Fruit fly (Drosophila melanogaster) Kc167 (cell line): ENCODE measurements around the gene CG3987.

Source experiments
- Myc ChIP-seq: fragments of >200 bp; optimal IDR thresholded peaks from 2 replicates; lab custom pipeline; 2017; ENCODE audit warnings: missing external identifiers
- Sin3A ChIP-seq: fragments of >200 bp; optimal IDR thresholded peaks from 2 replicates; lab custom pipeline; 2018; ENCODE audit warnings: missing external identifiers
- h ChIP-seq: fragments of >200 bp; optimal IDR thresholded peaks from 3 replicates; lab custom pipeline; 2018; ENCODE audit warnings: missing external identifiers
- insv ChIP-seq: fragments of >200 bp; optimal IDR thresholded peaks from 3 replicates; lab custom pipeline; 2018; ENCODE audit warnings: missing external identifiers
- psq ChIP-seq: fragments of >200 bp; optimal IDR thresholded peaks from 2 replicates; lab custom pipeline; 2017; ENCODE audit warnings: missing external identifiers
- ttk ChIP-seq: sonication (Bioruptor generic); optimal IDR thresholded peaks from 2 replicates; lab custom pipeline; 2017; ENCODE audit warnings: missing external identifiers

Gene CG3987

dm6 chr3R:15139816-15140473 is at the start of gene CG3987:
Gene CG3987 (plus strand): TSS chr3R:15139958.
- TF ChIP-seq h (lab: Kevin White, UChicago) (no peak), ttk (lab: Kevin White, UChicago) (no peak), psq (lab: Kevin White, UChicago) (no peak), insv (no peak)

dm6 chr3R:15091680-15092343 is 47.9 kb upstream of the CG3987 start:
- TF ChIP-seq insv (no peak), Sin3A (no peak), Myc (lab: Kevin White, UChicago) (no peak), h (lab: Kevin White, UChicago) (no peak), psq (lab: Kevin White, UChicago) (no peak), ttk (lab: Kevin White, UChicago) (no peak)

- TF ChIP-seq psq (lab: Kevin White, UChicago) (no peak), Sin3A (no peak), h (lab: Kevin White, UChicago) (no peak), insv (no peak), ttk (lab: Kevin White, UChicago) (no peak), Myc (lab: Kevin White, UChicago) (no peak)
These were observed 47.4 kb upstream of the CG3987 start for dm6 chr3R:15092351-15092750.

dm6 chr3R:15092784-15093183 is 47.0 kb upstream of the CG3987 start:
- TF ChIP-seq h (lab: Kevin White, UChicago) (no peak), Sin3A (no peak), ttk (lab: Kevin White, UChicago) (no peak), Myc (lab: Kevin White, UChicago) (no peak), insv (no peak), psq (lab: Kevin White, UChicago) (no peak)

- no peak for TF ChIP-seq Sin3A
- no peak for TF ChIP-seq h (lab: Kevin White, UChicago)
- TF ChIP-seq Myc (lab: Kevin White, UChicago), result no peak
- no peak for TF ChIP-seq psq (lab: Kevin White, UChicago)
- no peak for TF ChIP-seq insv
These were observed 45.4 kb upstream of the CG3987 start for dm6 chr3R:15094218-15094928.

dm6 chr3R:15094929-15095236 is 44.9 kb upstream of the CG3987 start:
- TF ChIP-seq insv (no peak), Myc (lab: Kevin White, UChicago) (no peak), psq (lab: Kevin White, UChicago) (no peak), Sin3A (no peak), ttk (lab: Kevin White, UChicago) (no peak), h (lab: Kevin White, UChicago) (no peak)

- TF ChIP-seq h (lab: Kevin White, UChicago) (no peak), ttk (lab: Kevin White, UChicago) (no peak), insv (no peak), Sin3A (no peak), psq (lab: Kevin White, UChicago) (no peak), Myc (lab: Kevin White, UChicago) (no peak)
These were observed 44.2 kb upstream of the CG3987 start, which contains the start of gene CG6966 for dm6 chr3R:15095550-15096031. Gene CG6966 (minus strand): TSS chr3R:15095631.

- TF ChIP-seq Sin3A, result no peak
- no peak for TF ChIP-seq h (lab: Kevin White, UChicago)
- no peak for TF ChIP-seq psq (lab: Kevin White, UChicago)
These were observed 29.6 kb upstream of the CG3987 start for dm6 chr3R:15110135-15110534.

dm6 chr3R:15112232-15112631 is 27.5 kb upstream of the CG3987 start:
- TF ChIP-seq h (lab: Kevin White, UChicago) (no peak), ttk (lab: Kevin White, UChicago) (no peak), psq (lab: Kevin White, UChicago) (no peak), insv (no peak), Myc (lab: Kevin White, UChicago) (no peak), Sin3A (no peak)

- TF ChIP-seq Myc (lab: Kevin White, UChicago), result no peak
- TF ChIP-seq h (lab: Kevin White, UChicago), result no peak
- no peak for TF ChIP-seq psq (lab: Kevin White, UChicago)
- TF ChIP-seq ttk (lab: Kevin White, UChicago), result no peak
- TF ChIP-seq insv, result no peak
- TF ChIP-seq Sin3A, result no peak
These were observed 26.2 kb upstream of the CG3987 start for dm6 chr3R:15113584-15113983.

dm6 chr3R:15114465-15115228 is 25.1 kb upstream of the CG3987 start:
- TF ChIP-seq Myc (lab: Kevin White, UChicago) (no peak), Sin3A (no peak), ttk (lab: Kevin White, UChicago) (no peak), insv (no peak), psq (lab: Kevin White, UChicago) (no peak), h (lab: Kevin White, UChicago) (no peak)
